Fruit fly (Drosophila melanogaster): ENCODE results near the gene CG13002.

dm6 chrX:16886551-16886950 lies 3.1 kb upstream of the CG13002 start, which contains the start of the genes DENR and CG4880:
- TF ChIP-seq CG8478 (optimal IDR thresholded peaks at IDR 0.05) (no peak), pan (optimal IDR thresholded peaks at IDR 0.05) (no peak), usp (GFP tag; optimal IDR thresholded peaks at IDR 0.05) (no peak), psq (optimal IDR thresholded peaks at IDR 0.05) (no peak), Dll (optimal IDR thresholded peaks at IDR 0.05) (no peak)
